Worm (Caenorhabditis elegans) whole organism, L2 larva: ENCODE data around the gene B0393.5.

ENCODE experiments used
- C34F6.9 ChIP-seq: fragments of 150-350 bp; optimal IDR thresholded peaks from 2 replicates; lab custom pipeline; 2014; ENCODE audit warnings: missing biosample characterization, missing genetic modification characterization
- R02D3.7 ChIP-seq: fragments of 150-350 bp; optimal IDR thresholded peaks from 2 replicates; lab custom pipeline; 2014; ENCODE audit warnings: missing biosample characterization, missing genetic modification characterization
- Y55F3AM.14 ChIP-seq: fragments of 200-800 bp; sonication (Bioruptor generic); optimal IDR thresholded peaks from 2 replicates; lab custom pipeline; 2018; ENCODE audit warnings: mild to moderate bottlenecking, missing genetic modification characterization, missing compliant biosample characterization
- ZK546.5 ChIP-seq: sonication (generic microtip); optimal IDR thresholded peaks from 2 replicates; lab custom pipeline; 2017; ENCODE audit warnings: missing biosample characterization, missing genetic modification characterization
- alr-1 ChIP-seq: fragments of 150-350 bp; optimal IDR thresholded peaks from 2 replicates; lab custom pipeline; 2014; ENCODE audit warnings: missing biosample characterization, missing genetic modification characterization
- blmp-1 ChIP-seq: sonication (generic microtip); optimal IDR thresholded peaks from 2 replicates; lab custom pipeline; 2017; ENCODE audit warnings: missing genetic modification characterization, mild to moderate bottlenecking, missing compliant biosample characterization, antibody characterized with exemption, moderate library complexity; ENCODE audit not compliant: insufficient read depth
- ceh-16 ChIP-seq: fragments of 150-350 bp; optimal IDR thresholded peaks from 2 replicates; lab custom pipeline; 2014; ENCODE audit warnings: missing biosample characterization, missing genetic modification characterization
- crh-2 ChIP-seq: sonication (generic microtip); optimal IDR thresholded peaks from 2 replicates; lab custom pipeline; 2017; ENCODE audit warnings: missing biosample characterization, missing genetic modification characterization
- dmd-4 ChIP-seq: sonication (generic microtip); optimal IDR thresholded peaks from 2 replicates; lab custom pipeline; 2017; ENCODE audit warnings: missing biosample characterization, missing genetic modification characterization
- egl-27 ChIP-seq: sonication (generic microtip); optimal IDR thresholded peaks from 3 replicates; lab custom pipeline; 2017; ENCODE audit warnings: missing biosample characterization, missing genetic modification reagents, missing genetic modification characterization
- elt-3 ChIP-seq: sonication (generic microtip); optimal IDR thresholded peaks from 2 replicates; lab custom pipeline; 2017; ENCODE audit warnings: missing biosample characterization, missing genetic modification characterization
- fos-1 ChIP-seq: fragments of 150-350 bp; optimal IDR thresholded peaks from 2 replicates; lab custom pipeline; 2014; ENCODE audit warnings: missing biosample characterization, missing genetic modification characterization
- gmeb-1 ChIP-seq: fragments of 150-350 bp; optimal IDR thresholded peaks from 2 replicates; lab custom pipeline; 2014; ENCODE audit warnings: missing biosample characterization, missing genetic modification characterization
- lin-11 ChIP-seq: fragments of 150-350 bp; sonication (generic microtip); optimal IDR thresholded peaks from 2 replicates; lab custom pipeline; 2014; ENCODE audit warnings: missing biosample characterization, missing genetic modification characterization, inconsistent platforms, mixed read lengths
- lin-39 ChIP-seq: fragments of 150-350 bp; optimal IDR thresholded peaks from 2 replicates; lab custom pipeline; 2014; ENCODE audit warnings: missing biosample characterization, missing genetic modification reagents, missing genetic modification characterization
- lsy-2 ChIP-seq, 2 experiments: fragments of 150-350 bp in 1 of 2; sonication (generic microtip) in 1 of 2; optimal IDR thresholded peaks; 2 replicates each; lab custom pipeline; 2014 to 2017; ENCODE audit warnings: missing biosample characterization in 2 of 2, missing genetic modification characterization in 2 of 2
- mab-5 ChIP-seq: fragments of 150-350 bp; optimal IDR thresholded peaks from 2 replicates; lab custom pipeline; 2014; ENCODE audit warnings: missing biosample characterization, missing genetic modification characterization
- mbf-1 ChIP-seq: sonication (generic microtip); optimal IDR thresholded peaks from 2 replicates; lab custom pipeline; 2017; ENCODE audit warnings: missing biosample characterization, missing genetic modification characterization
- mdl-1 ChIP-seq, 2 experiments: fragments of 150-350 bp in 1 of 2; sonication (generic microtip) in 1 of 2; optimal IDR thresholded peaks; 2 replicates each; lab custom pipeline; 2017; ENCODE audit warnings: missing biosample characterization in 2 of 2, missing genetic modification characterization in 2 of 2
- nhr-10 ChIP-seq: sonication (generic microtip); optimal IDR thresholded peaks from 2 replicates; lab custom pipeline; 2017; ENCODE audit warnings: missing biosample characterization, missing genetic modification characterization
- nhr-11 ChIP-seq: fragments of 150-350 bp; optimal IDR thresholded peaks from 2 replicates; lab custom pipeline; 2014; ENCODE audit warnings: missing biosample characterization, missing genetic modification characterization
- nhr-12 ChIP-seq: fragments of 150-350 bp; optimal IDR thresholded peaks from 2 replicates; lab custom pipeline; 2014; ENCODE audit warnings: missing biosample characterization, missing genetic modification characterization
- nhr-129 ChIP-seq: fragments of 150-350 bp; optimal IDR thresholded peaks from 2 replicates; lab custom pipeline; 2014; ENCODE audit warnings: missing biosample characterization, missing genetic modification characterization
- nhr-23 ChIP-seq: fragments of 150-350 bp; optimal IDR thresholded peaks from 2 replicates; lab custom pipeline; 2014; ENCODE audit warnings: missing biosample characterization, missing genetic modification reagents, missing genetic modification characterization
- nhr-237 ChIP-seq: fragments of 150-350 bp; optimal IDR thresholded peaks from 2 replicates; lab custom pipeline; 2014; ENCODE audit warnings: missing biosample characterization, missing genetic modification characterization
- nhr-25 ChIP-seq: fragments of 150-350 bp; sonication (generic microtip); optimal IDR thresholded peaks from 3 replicates; lab custom pipeline; 2014; ENCODE audit warnings: missing biosample characterization, missing genetic modification characterization
- nhr-77 ChIP-seq: fragments of 150-350 bp; optimal IDR thresholded peaks from 2 replicates; lab custom pipeline; 2014; ENCODE audit warnings: missing biosample characterization, missing genetic modification characterization
- peb-1 ChIP-seq: fragments of 150-350 bp; optimal IDR thresholded peaks from 2 replicates; lab custom pipeline; 2014; ENCODE audit warnings: missing biosample characterization, missing genetic modification characterization
- sma-3 ChIP-seq: sonication (generic microtip); optimal IDR thresholded peaks from 2 replicates; lab custom pipeline; 2016; ENCODE audit warnings: missing genetic modification reagents, missing genetic modification characterization, missing compliant biosample characterization
- snpc-4 ChIP-seq: fragments of 150-350 bp; optimal IDR thresholded peaks from 2 replicates; lab custom pipeline; 2014; ENCODE audit warnings: missing biosample characterization, missing genetic modification characterization
- unc-55 ChIP-seq: fragments of 150-350 bp; sonication (generic microtip); optimal IDR thresholded peaks from 3 replicates; lab custom pipeline; 2014; ENCODE audit warnings: missing biosample characterization, missing genetic modification reagents, missing genetic modification characterization
- unc-62 ChIP-seq: fragments of 150-350 bp; optimal IDR thresholded peaks from 2 replicates; lab custom pipeline; 2014; ENCODE audit warnings: missing biosample characterization, missing genetic modification reagents, missing genetic modification characterization
- zag-1 ChIP-seq: fragments of 150-350 bp; optimal IDR thresholded peaks from 2 replicates; lab custom pipeline; 2014; ENCODE audit warnings: missing biosample characterization, missing genetic modification characterization
- ztf-1 ChIP-seq: fragments of 200-800 bp; sonication (Bioruptor generic); conservative IDR thresholded peaks from 2 replicates; pipeline ENCODE4 v1.3.6; 2022; ENCODE audit warnings: missing genetic modification characterization, missing compliant biosample characterization

Gene B0393.5

ce11 chrIII:4796536-4796935 lies 31.0 kb downstream of the B0393.5 start, which contains the start of gene tag-325:
TSS of gene tag-325 (plus strand) at chrIII:4796836.
- TF ChIP-seq fos-1 (tag; lab: Kevin White, UChicago), result peak; percentile 26
- no peak for TF ChIP-seq nhr-11 (tag; lab: Kevin White, UChicago)

- TF ChIP-seq zag-1 (no peak), unc-55 (GFP tag; lab: Kevin White, UChicago) (no peak), nhr-77 (no peak), unc-62 (GFP tag; lab: Kevin White, UChicago) (no peak), lin-11 (tag; lab: Kevin White, UChicago) (no peak), egl-27 (tag; lab: Kevin White, UChicago) (no peak), ztf-1 (GFP tag; lab: Robert Waterston, UW) (no peak), mab-5 (tag; lab: Kevin White, UChicago) (no peak), lin-39 (tag; lab: Kevin White, UChicago) (no peak), blmp-1 (tag; lab: Kevin White, UChicago) (no peak), Y55F3AM.14 (GFP tag; lab: Kevin White, UChicago) (no peak), gmeb-1 (no peak), mdl-1 (tag; optimal IDR thresholded peaks at IDR 0.05; lab: Kevin White, UChicago) (no peak), alr-1 (tag; lab: Kevin White, UChicago) (no peak), dmd-4 (no peak), nhr-129 (no peak), peb-1 (tag; lab: Kevin White, UChicago) (no peak), C34F6.9 (tag; lab: Kevin White, UChicago) (no peak)
These were observed 37.1 kb downstream of the B0393.5 start, which contains the start of gene metl-5 for ce11 chrIII:4802707-4803106. TSS of gene metl-5 (plus strand) at chrIII:4803007.

- TF ChIP-seq nhr-237 (tag; lab: Kevin White, UChicago) (no peak), snpc-4 (tag; lab: Kevin White, UChicago) (no peak), nhr-129 (no peak), peb-1 (tag; lab: Kevin White, UChicago) (no peak), mbf-1 (no peak), nhr-11 (tag; lab: Kevin White, UChicago) (no peak), nhr-10 (tag; lab: Kevin White, UChicago) (no peak), lsy-2 (tag; optimal IDR thresholded peaks at IDR 0.05; lab: Kevin White, UChicago) (no peak), ceh-16 (tag; lab: Kevin White, UChicago) (no peak), blmp-1 (tag; lab: Kevin White, UChicago) (no peak), nhr-12 (tag; lab: Kevin White, UChicago) (no peak), nhr-25 (no peak)
These were observed 40.8 kb downstream of the B0393.5 start for ce11 chrIII:4806345-4806744.

- TF ChIP-seq fos-1 (tag; lab: Kevin White, UChicago) (no peak), lsy-2 (tag; optimal IDR thresholded peaks at IDR 0.05; lab: Kevin White, UChicago) (peak in 1 of 2 experiments; percentile 63), R02D3.7 (tag; lab: Kevin White, UChicago) (no peak)
- TF ChIP-seq, all 48 proteins: peak for 1
These were observed 42.5 kb downstream of the B0393.5 start for ce11 chrIII:4808089-4808488.

ce11 chrIII:4809526-4810153 lies 44.1 kb downstream of the B0393.5 start, which contains the start of gene pal-1:
TSS of gene pal-1 (minus strand) at chrIII:4809576.
- no peak for TF ChIP-seq ceh-16 (tag; lab: Kevin White, UChicago)
- no peak for TF ChIP-seq sma-3 (GFP tag; lab: Kevin White, UChicago)
- TF ChIP-seq fos-1 (tag; lab: Kevin White, UChicago), result no peak

ce11 chrIII:4811195-4811594 lies 45.6 kb downstream of the B0393.5 start, which contains the start of gene C38D4.7:
TSS of gene C38D4.7 (minus strand) at chrIII:4811295.
- TF ChIP-seq unc-62 (GFP tag; lab: Kevin White, UChicago) (no peak), fos-1 (tag; lab: Kevin White, UChicago) (no peak), C34F6.9 (tag; lab: Kevin White, UChicago) (no peak), ZK546.5 (tag; lab: Kevin White, UChicago) (no peak), nhr-129 (no peak), lin-39 (tag; lab: Kevin White, UChicago) (no peak), ztf-1 (GFP tag; lab: Robert Waterston, UW) (no peak), mbf-1 (no peak), elt-3 (tag; lab: Kevin White, UChicago) (no peak), nhr-23 (no peak), ceh-16 (tag; lab: Kevin White, UChicago) (no peak), mdl-1 (tag; optimal IDR thresholded peaks at IDR 0.05; lab: Kevin White, UChicago) (no peak), gmeb-1 (no peak), crh-2 (no peak)
